Fruit fly (Drosophila melanogaster) whole organism, embryonic: Measurements from ENCODE around the gene CG11723.

Experiments
- Blimp-1 ChIP-seq: fragments of 200-800 bp; sonication (Bioruptor generic); optimal IDR thresholded peaks from 3 replicates; lab custom pipeline; 2018; ENCODE audit warnings: missing biosample characterization, missing genetic modification characterization, mild to moderate bottlenecking, moderate library complexity, missing genetic modification reagents
- CG10366 ChIP-seq: fragments of 200-800 bp; sonication (Bioruptor generic); IDR thresholded peaks from 2 replicates; pipeline ENCODE4 v1.3.6; 2022; ENCODE audit warnings: missing biosample characterization, missing genetic modification characterization
- CG11696 ChIP-seq: fragments of 200-800 bp; sonication (Bioruptor generic); IDR thresholded peaks from 2 replicates; pipeline ENCODE4 v1.3.6; 2022; ENCODE audit warnings: missing biosample characterization, missing genetic modification characterization
- CG12219 ChIP-seq: fragments of 200-800 bp; sonication (Bioruptor generic); optimal IDR thresholded peaks from 3 replicates; lab custom pipeline; 2018; ENCODE audit warnings: missing biosample characterization, mild to moderate bottlenecking, missing genetic modification characterization
- CG12391 ChIP-seq: fragments of 200-800 bp; sonication (Bioruptor generic); optimal IDR thresholded peaks from 3 replicates; lab custom pipeline; 2018; ENCODE audit warnings: missing biosample characterization, mild to moderate bottlenecking, missing genetic modification characterization, moderate library complexity
- CG14441 ChIP-seq: fragments of 200-800 bp; sonication (Bioruptor generic); IDR thresholded peaks from 2 replicates; pipeline ENCODE4 v1.3.6; 2022; ENCODE audit warnings: missing biosample characterization, missing genetic modification characterization
- CG14710 ChIP-seq: fragments of 200-800 bp; sonication (Bioruptor generic); optimal IDR thresholded peaks from 3 replicates; lab custom pipeline; 2019; ENCODE audit warnings: missing biosample characterization, mild to moderate bottlenecking, missing genetic modification characterization, moderate library complexity
- CG1602 ChIP-seq: fragments of 200-800 bp; sonication (Bioruptor generic); optimal IDR thresholded peaks from 3 replicates; lab custom pipeline; 2016; ENCODE audit warnings: missing biosample characterization, missing genetic modification characterization
- CG1832 ChIP-seq: fragments of 200-800 bp; sonication (Bioruptor generic); optimal IDR thresholded peaks from 2 replicates; lab custom pipeline; 2017; ENCODE audit warnings: missing biosample characterization, mild to moderate bottlenecking, missing genetic modification characterization, inconsistent platforms
- CG2712 ChIP-seq: fragments of 200-800 bp; optimal IDR thresholded peaks from 3 replicates; lab custom pipeline; 2019; ENCODE audit warnings: missing biosample characterization, mild to moderate bottlenecking, missing genetic modification characterization, moderate library complexity
- CG3407 ChIP-seq: fragments of 200-800 bp; sonication (Bioruptor generic); optimal IDR thresholded peaks from 2 replicates; lab custom pipeline; 2018; ENCODE audit warnings: missing biosample characterization, mild to moderate bottlenecking, missing genetic modification characterization
- CG34422 ChIP-seq: fragments of 200-800 bp; sonication (Bioruptor generic); IDR thresholded peaks from 3 replicates; pipeline ENCODE4 v1.3.6; 2022; ENCODE audit warnings: missing biosample characterization, missing genetic modification characterization
- CG43689 ChIP-seq: fragments of 200-800 bp; sonication (Bioruptor generic); IDR thresholded peaks from 2 replicates; pipeline ENCODE4 v1.3.6; 2022; ENCODE audit warnings: missing biosample characterization, missing genetic modification characterization
- CG7556 ChIP-seq: fragments of 200-800 bp; sonication (Bioruptor generic); optimal IDR thresholded peaks from 2 replicates; lab custom pipeline; 2017; ENCODE audit warnings: missing biosample characterization, mild to moderate bottlenecking, missing genetic modification characterization
- CG9797 ChIP-seq: fragments of 200-800 bp; sonication (Bioruptor generic); optimal IDR thresholded peaks from 3 replicates; lab custom pipeline; 2018; ENCODE audit warnings: missing biosample characterization, mild to moderate bottlenecking, missing genetic modification characterization
- D19A ChIP-seq: fragments of 200-800 bp; optimal IDR thresholded peaks from 3 replicates; lab custom pipeline; 2019; ENCODE audit warnings: missing biosample characterization, mild to moderate bottlenecking, missing genetic modification characterization, moderate library complexity
- Dp ChIP-seq: fragments of 200-800 bp; sonication (Bioruptor generic); optimal IDR thresholded peaks from 2 replicates; lab custom pipeline; 2018; ENCODE audit warnings: missing biosample characterization, mild to moderate bottlenecking, missing genetic modification characterization, moderate library complexity
- Elba2 ChIP-seq: fragments of 200-800 bp; sonication (Bioruptor generic); optimal IDR thresholded peaks from 3 replicates; lab custom pipeline; 2016; ENCODE audit warnings: missing biosample characterization, missing genetic modification characterization
- Ets97D ChIP-seq: fragments of 200-800 bp; sonication (Bioruptor generic); optimal IDR thresholded peaks from 3 replicates; lab custom pipeline; 2016; ENCODE audit warnings: missing biosample characterization, missing genetic modification characterization
- Fer3 ChIP-seq: fragments of 200-800 bp; sonication (Bioruptor generic); optimal IDR thresholded peaks from 2 replicates; lab custom pipeline; 2018; ENCODE audit warnings: missing biosample characterization, mild to moderate bottlenecking, missing genetic modification characterization, moderate library complexity
- MESR4 ChIP-seq: fragments of 200-800 bp; sonication (Bioruptor generic); optimal IDR thresholded peaks from 2 replicates; lab custom pipeline; 2018; ENCODE audit warnings: missing biosample characterization, mild to moderate bottlenecking, missing genetic modification characterization, moderate library complexity
- Mad ChIP-seq: fragments of 200-800 bp; sonication (Bioruptor generic); optimal IDR thresholded peaks from 2 replicates; lab custom pipeline; 2016; ENCODE audit warnings: missing biosample characterization, missing genetic modification characterization
- Myb ChIP-seq: fragments of 200-800 bp; sonication (Bioruptor generic); optimal IDR thresholded peaks from 2 replicates; lab custom pipeline; 2016; ENCODE audit warnings: missing biosample characterization, missing genetic modification characterization
- NfI ChIP-seq: fragments of 200-800 bp; sonication (Bioruptor generic); optimal IDR thresholded peaks from 3 replicates; lab custom pipeline; 2018; ENCODE audit warnings: missing biosample characterization, mild to moderate bottlenecking, missing genetic modification characterization, moderate library complexity
- Ptx1 ChIP-seq: fragments of 200-800 bp; sonication (Bioruptor generic); IDR thresholded peaks from 2 replicates; pipeline ENCODE4 v1.3.6; 2022; ENCODE audit warnings: missing biosample characterization, missing genetic modification characterization
- Rfx ChIP-seq: fragments of 200-800 bp; sonication (Bioruptor generic); IDR thresholded peaks from 2 replicates; pipeline ENCODE4 v1.3.6; 2022; ENCODE audit warnings: missing biosample characterization, missing genetic modification characterization
- TFAM ChIP-seq: fragments of 200-800 bp; sonication (Bioruptor generic); optimal IDR thresholded peaks from 2 replicates; lab custom pipeline; 2017; ENCODE audit warnings: missing biosample characterization, missing genetic modification characterization, inconsistent platforms
- bab2 ChIP-seq: fragments of 200-800 bp; sonication (Bioruptor generic); optimal IDR thresholded peaks from 2 replicates; lab custom pipeline; 2016; ENCODE audit warnings: missing biosample characterization, missing genetic modification characterization
- bigmax ChIP-seq: fragments of 200-800 bp; sonication (Bioruptor generic); optimal IDR thresholded peaks from 2 replicates; lab custom pipeline; 2018; ENCODE audit warnings: missing biosample characterization, mild to moderate bottlenecking, missing genetic modification characterization
- bsh ChIP-seq, 2 experiments: fragments of 200-800 bp; sonication (Bioruptor generic); optimal IDR thresholded peaks; 2 replicates each; lab custom pipeline; 2017 to 2018; ENCODE audit warnings: mild to moderate bottlenecking in 2 of 2, missing biosample characterization in 2 of 2, missing genetic modification characterization in 2 of 2, moderate library complexity in 1 of 2
- chm ChIP-seq: fragments of 200-800 bp; sonication (Bioruptor generic); IDR thresholded peaks from 2 replicates; pipeline ENCODE4 v1.3.6; 2022; ENCODE audit warnings: missing biosample characterization, missing genetic modification characterization
- dati ChIP-seq: fragments of 200-800 bp; sonication (Bioruptor generic); IDR thresholded peaks from 2 replicates; pipeline ENCODE4 v1.3.6; 2022; ENCODE audit warnings: missing biosample characterization, missing genetic modification characterization
- fu2 ChIP-seq: fragments of 200-800 bp; sonication (Bioruptor generic); optimal IDR thresholded peaks from 2 replicates; lab custom pipeline; 2016; ENCODE audit warnings: missing biosample characterization, missing genetic modification characterization
- gce ChIP-seq: fragments of 200-800 bp; sonication (Bioruptor generic); IDR thresholded peaks from 3 replicates; pipeline ENCODE4 v1.3.6; 2022; ENCODE audit warnings: missing biosample characterization, missing genetic modification characterization
- inv ChIP-seq: fragments of 200-800 bp; sonication (Bioruptor generic); IDR thresholded peaks from 2 replicates; pipeline ENCODE4 v1.3.6; 2022; ENCODE audit warnings: missing biosample characterization, missing genetic modification characterization; ENCODE audit not compliant: partially characterized antibody
- nerfin-2 ChIP-seq: fragments of 200-800 bp; sonication (Bioruptor generic); IDR thresholded peaks from 2 replicates; pipeline ENCODE4 v1.3.6; 2022; ENCODE audit warnings: missing biosample characterization, missing genetic modification characterization; ENCODE audit not compliant: partially characterized antibody
- nom ChIP-seq: fragments of 200-800 bp; sonication (Bioruptor generic); optimal IDR thresholded peaks from 2 replicates; lab custom pipeline; 2017; ENCODE audit warnings: missing biosample characterization, missing genetic modification characterization, mild to moderate bottlenecking, moderate library complexity, missing genetic modification reagents
- sc ChIP-seq, 3 experiments: fragments of >200 bp in 2 of 3; fragments of 200-800 bp in 1 of 3; sonication (Bioruptor generic) in 1 of 3; optimal IDR thresholded peaks; 2 replicates in 2 of 3; 3 replicates in 1 of 3; lab custom pipeline; 2017; ENCODE audit warnings: mild to moderate bottlenecking in 1 of 3, missing biosample characterization in 1 of 3, missing genetic modification characterization in 1 of 3, missing genetic modification reagents in 1 of 3
- stwl ChIP-seq: fragments of 200-800 bp; sonication (Bioruptor generic); optimal IDR thresholded peaks from 3 replicates; lab custom pipeline; 2018; ENCODE audit warnings: missing biosample characterization, mild to moderate bottlenecking, missing genetic modification characterization, moderate library complexity
- tgo ChIP-seq: fragments of 200-800 bp; sonication (Bioruptor generic); IDR thresholded peaks from 3 replicates; pipeline ENCODE4 v1.3.6; 2022; ENCODE audit warnings: missing biosample characterization, missing genetic modification characterization
- tll ChIP-seq, 2 experiments: fragments of 200-800 bp in 1 of 2; fragments of >200 bp in 1 of 2; sonication (Bioruptor generic) in 1 of 2; optimal IDR thresholded peaks; 2 replicates each; lab custom pipeline; 2017 to 2019; ENCODE audit warnings: missing biosample characterization in 2 of 2, missing genetic modification characterization in 2 of 2, mild to moderate bottlenecking in 1 of 2, moderate library complexity in 1 of 2
- trem ChIP-seq: fragments of 200-800 bp; optimal IDR thresholded peaks from 3 replicates; lab custom pipeline; 2019; ENCODE audit warnings: missing biosample characterization, mild to moderate bottlenecking, missing genetic modification characterization, moderate library complexity
- tx ChIP-seq: fragments of 200-800 bp; sonication (Bioruptor generic); optimal IDR thresholded peaks from 2 replicates; lab custom pipeline; 2016; ENCODE audit warnings: missing biosample characterization, missing genetic modification characterization

Gene CG11723

DNA sequence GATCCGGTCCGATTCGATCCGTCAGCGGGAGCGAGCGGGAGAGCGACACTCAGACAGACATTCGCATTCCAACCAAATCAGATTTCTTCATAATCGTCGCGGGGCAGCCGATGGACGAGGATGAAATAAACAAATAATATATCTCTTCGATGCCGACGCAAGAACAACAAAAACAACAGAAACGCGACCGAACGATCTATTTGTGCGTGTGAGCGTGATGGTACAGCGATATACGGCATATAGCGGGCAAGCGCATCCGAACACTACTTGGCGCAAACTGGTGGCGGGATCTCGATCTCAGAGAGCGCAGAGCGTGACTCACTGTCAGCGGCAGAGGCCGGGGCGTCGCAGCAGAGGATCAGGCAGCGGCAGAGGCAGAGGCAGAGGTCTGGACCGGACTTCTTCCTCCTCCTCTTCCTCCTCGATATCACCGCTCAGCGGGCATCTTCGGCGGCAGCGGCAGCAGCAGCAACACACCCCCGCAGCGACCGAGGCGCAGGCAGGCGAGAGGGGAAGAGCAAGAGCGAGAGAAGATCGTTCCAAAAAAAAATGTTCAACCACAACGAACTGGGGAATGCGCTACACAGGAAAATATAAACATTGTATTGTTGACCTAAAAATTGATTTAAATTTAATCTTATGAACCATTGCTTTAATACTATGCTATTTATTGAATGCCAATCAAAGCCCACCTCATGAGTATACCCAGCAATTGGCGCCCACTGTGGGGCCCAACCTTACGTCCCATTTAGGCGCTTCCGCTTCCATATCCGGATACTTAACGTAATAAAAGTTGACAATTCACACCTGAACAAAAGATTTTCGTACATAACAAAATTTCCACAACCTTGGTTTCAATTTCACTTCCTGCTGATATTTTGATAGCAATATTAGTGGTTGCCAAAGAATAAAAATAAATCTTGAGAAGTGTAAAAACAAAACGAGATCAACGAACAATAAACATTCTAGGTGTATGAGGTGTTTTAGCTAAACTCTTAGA, 14.5 kb upstream of the CG11723 start (continued):
- no peak for TF ChIP-seq CG12219 (GFP tag; lab: Kevin White, UChicago)
- TF ChIP-seq CG43689 (GFP tag; lab: Robert Waterston, UW): peak; percentile 37; the same call in 1 of the 2 replicates
- peak; percentile 34; the same call in 1 of the 2 replicates for TF ChIP-seq chm (GFP tag; lab: Robert Waterston, UW)
- TF ChIP-seq CG1602 (GFP tag; lab: Kevin White, UChicago): peak; percentile 20
- TF ChIP-seq fu2 (GFP tag; lab: Kevin White, UChicago): peak; percentile 16
- TF ChIP-seq Fer3 (tag; lab: Kevin White, UChicago): no peak
- peak; percentile 54 for TF ChIP-seq bab2 (GFP tag; lab: Kevin White, UChicago)
- TF ChIP-seq NfI: peak; percentile 27
- no peak for TF ChIP-seq tll (GFP tag; optimal IDR thresholded peaks at IDR 0.05; lab: Kevin White, UChicago)
- TF ChIP-seq Mad (GFP tag; lab: Kevin White, UChicago): peak; percentile 16
- TF ChIP-seq CG14441 (GFP tag; lab: Robert Waterston, UW): no peak
- peak; percentile 13 for TF ChIP-seq CG3407 (GFP tag; lab: Kevin White, UChicago)
- TF ChIP-seq CG2712: peak; percentile 36
- TF ChIP-seq D19A (tag; lab: Kevin White, UChicago): peak; percentile 91
- no peak for TF ChIP-seq TFAM (GFP tag; lab: Kevin White, UChicago)
- TF ChIP-seq Ets97D: no peak
- peak; percentile 33 to 36 for TF ChIP-seq bsh (GFP tag; optimal IDR thresholded peaks at IDR 0.05; lab: Kevin White, UChicago)
- peak; percentile 36; the same call in 1 of the 2 replicates for TF ChIP-seq CG10366 (GFP tag; lab: Robert Waterston, UW)
- peak; percentile 5; the same call in 1 of the 2 replicates for TF ChIP-seq Rfx
- peak; percentile 33; the same call in 1 of the 3 replicates for TF ChIP-seq tgo (GFP tag; lab: Robert Waterston, UW)
- no peak for TF ChIP-seq Blimp-1 (GFP tag; lab: Kevin White, UChicago)
- TF ChIP-seq nom (GFP tag; lab: Kevin White, UChicago): peak; percentile 62
- peak; percentile 19; the same call in 1 of the 3 replicates for TF ChIP-seq gce
- TF ChIP-seq CG11696: 0 out of 2 replicates have a peak, but pooled peaks have one; percentile 20
- peak; percentile 4 for TF ChIP-seq Dp

DNA sequence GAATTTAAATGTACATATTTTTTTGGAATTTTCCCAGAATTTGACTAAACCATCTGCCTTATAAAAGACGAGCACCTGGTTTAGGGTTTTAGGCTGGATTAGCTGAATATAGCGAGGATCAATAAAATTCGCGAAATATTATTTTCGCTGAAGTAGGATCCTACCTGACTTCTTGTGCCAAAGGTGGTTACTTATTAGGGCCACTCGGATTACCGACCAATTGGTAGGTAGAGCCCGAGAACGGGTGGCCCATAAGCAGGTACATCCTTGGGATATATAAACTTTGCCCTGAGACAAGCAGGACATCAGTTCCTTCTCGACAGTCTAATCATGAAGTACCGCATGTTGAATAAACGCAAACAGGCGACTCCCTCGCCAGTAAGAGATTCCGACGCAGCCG, 8.4 kb upstream of the CG11723 start, which contains the start of gene CG15382:
Gene CG15382, plus strand, starts transcription at position 301 of the 400 bp plus-strand sequence.
- TF ChIP-seq Elba2: peak; percentile 38
- no peak for TF ChIP-seq CG1832 (GFP tag; lab: Kevin White, UChicago)

dm6 chr2L:2151544-2152290, 4.6 kb upstream of the CG11723 start, which contains the start of gene AIF:
Gene AIF, plus strand, starts transcription at chr2L:2151754.
- TF ChIP-seq nerfin-2 (GFP tag; lab: Robert Waterston, UW) (0 out of 2 replicates have a peak, but pooled peaks have one; percentile 9), inv (no peak), CG9797 (peak; percentile 68), Dp (peak; percentile 41), CG14710 (peak; percentile 51), tx (GFP tag; lab: Kevin White, UChicago) (no peak), stwl (tag; lab: Kevin White, UChicago) (peak; percentile 32), CG12391 (tag; lab: Kevin White, UChicago) (peak; percentile 37), Ptx1 (GFP tag; lab: Robert Waterston, UW) (no peak), bigmax (GFP tag; lab: Kevin White, UChicago) (peak; percentile 94), sc (optimal IDR thresholded peaks at IDR 0.05; lab: Kevin White, UChicago) (no peak), sc (GFP tag; optimal IDR thresholded peaks at IDR 0.05; lab: Kevin White, UChicago) (no peak), dati (GFP tag; lab: Robert Waterston, UW) (no peak), CG7556 (GFP tag; lab: Kevin White, UChicago) (no peak), MESR4 (GFP tag; lab: Kevin White, UChicago) (peak; percentile 63), Myb (GFP tag; lab: Kevin White, UChicago) (peak; percentile 93), trem (tag; lab: Kevin White, UChicago) (peak; percentile 54), CG34422 (GFP tag; lab: Robert Waterston, UW) (peak; percentile 93)
